Worm (Caenorhabditis elegans): ENCODE measurements around the gene F54C9.14.

DNA sequence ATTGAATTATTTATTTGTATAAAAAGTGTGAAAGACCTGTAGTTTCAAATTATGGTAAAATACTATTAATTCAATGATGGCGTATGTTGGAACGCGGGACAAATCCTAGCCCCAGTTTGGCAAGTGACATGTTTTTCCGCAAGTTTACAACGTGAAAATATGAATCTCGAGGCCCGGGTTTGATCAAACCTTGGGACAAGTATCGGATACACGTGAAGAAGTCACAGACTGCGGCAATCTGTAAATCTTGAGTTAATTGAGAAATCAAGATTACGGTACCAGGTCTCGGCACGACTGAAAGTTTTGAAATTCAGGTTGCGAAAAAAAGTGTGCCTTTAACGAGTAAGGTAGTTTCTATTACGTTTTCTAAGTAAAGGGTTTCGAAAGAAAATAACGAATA, 20.9 kb downstream of the F54C9.14 start:
- TF ChIP-seq him-1 (tag; optimal IDR thresholded peaks at IDR 0.05) (no peak), dao-5 (tag; optimal IDR thresholded peaks at IDR 0.05) (no peak)

Measured in whole organism, L4/young adult.